Worm (Caenorhabditis elegans) whole organism, young adult: ENCODE results near the gene C27B7.9.

Source experiments
- B0019.2 ChIP-seq: fragments of 200-800 bp; sonication (Bioruptor generic); conservative IDR thresholded peaks from 2 replicates; pipeline ENCODE4 v1.3.6; 2022; ENCODE audit warnings: missing genetic modification reagents, missing genetic modification characterization, missing compliant biosample characterization
- F10E7.11 ChIP-seq: sonication (generic microtip); optimal IDR thresholded peaks from 2 replicates; lab custom pipeline; 2017; ENCODE audit warnings: mild to moderate bottlenecking, missing genetic modification characterization, moderate library complexity, missing compliant biosample characterization
- F37B4.10 ChIP-seq: fragments of 200-800 bp; sonication (Bioruptor generic); IDR thresholded peaks from 2 replicates; pipeline ENCODE4 v1.3.6; 2022; ENCODE audit warnings: missing genetic modification characterization, missing compliant biosample characterization
- F39B2.1 ChIP-seq: fragments of 200-800 bp; sonication (Bioruptor generic); IDR thresholded peaks from 2 replicates; pipeline ENCODE4 v1.3.6; 2022; ENCODE audit warnings: missing genetic modification reagents, missing genetic modification characterization, missing compliant biosample characterization
- F52B5.7 ChIP-seq: sonication (generic microtip); optimal IDR thresholded peaks from 2 replicates; lab custom pipeline; 2016; ENCODE audit warnings: mild to moderate bottlenecking, missing genetic modification characterization, missing compliant biosample characterization
- F55B11.4 ChIP-seq: sonication (generic microtip); optimal IDR thresholded peaks from 2 replicates; lab custom pipeline; 2016; ENCODE audit warnings: missing compliant biosample characterization, missing genetic modification characterization, borderline replicate concordance; ENCODE audit not compliant: insufficient read depth
- F57A8.1 ChIP-seq: fragments of 200-800 bp; sonication (Bioruptor generic); optimal IDR thresholded peaks from 2 replicates; lab custom pipeline; 2018; ENCODE audit warnings: mild to moderate bottlenecking, missing genetic modification characterization, moderate library complexity, missing compliant biosample characterization
- T26A5.8 ChIP-seq: sonication (generic microtip); optimal IDR thresholded peaks from 2 replicates; lab custom pipeline; 2016; ENCODE audit warnings: missing genetic modification characterization, missing compliant biosample characterization
- Y53F4B.3 ChIP-seq: fragments of 200-800 bp; sonication (Bioruptor generic); IDR thresholded peaks from 2 replicates; pipeline ENCODE4 v1.3.6; 2022; ENCODE audit warnings: missing genetic modification reagents, missing genetic modification characterization, missing compliant biosample characterization
- Y53G8AR.9 ChIP-seq: fragments of 200-800 bp; sonication (Bioruptor generic); conservative IDR thresholded peaks from 2 replicates; pipeline ENCODE4 v1.3.6; 2022; ENCODE audit warnings: missing genetic modification reagents, missing genetic modification characterization, missing compliant biosample characterization
- ZK185.1 ChIP-seq: sonication (generic microtip); optimal IDR thresholded peaks from 2 replicates; lab custom pipeline; 2016; ENCODE audit warnings: mild to moderate bottlenecking, missing genetic modification characterization, missing compliant biosample characterization; ENCODE audit not compliant: poor library complexity, severe bottlenecking
- attf-3 ChIP-seq: fragments of 200-800 bp; sonication (Bioruptor generic); conservative IDR thresholded peaks from 2 replicates; pipeline ENCODE4 v1.3.6; 2022; ENCODE audit warnings: missing genetic modification reagents, missing genetic modification characterization, missing compliant biosample characterization
- attf-5 ChIP-seq: fragments of 200-800 bp; sonication (Bioruptor generic); optimal IDR thresholded peaks from 2 replicates; lab custom pipeline; 2018; ENCODE audit warnings: mild to moderate bottlenecking, missing genetic modification characterization, missing compliant biosample characterization
- bed-1 ChIP-seq: fragments of 200-800 bp; sonication (Bioruptor generic); IDR thresholded peaks from 2 replicates; pipeline ENCODE4 v1.3.6; 2022; ENCODE audit warnings: missing genetic modification reagents, missing genetic modification characterization, missing compliant biosample characterization
- bed-2 ChIP-seq: fragments of 200-800 bp; sonication (Bioruptor generic); IDR thresholded peaks from 2 replicates; pipeline ENCODE4 v1.3.6; 2022; ENCODE audit warnings: missing genetic modification reagents, missing genetic modification characterization, missing compliant biosample characterization
- cebp-2 ChIP-seq: fragments of 200-800 bp; sonication (Bioruptor generic); IDR thresholded peaks from 2 replicates; pipeline ENCODE4 v1.3.6; 2022; ENCODE audit warnings: missing genetic modification characterization, missing compliant biosample characterization
- ceh-27 ChIP-seq: fragments of 200-800 bp; sonication (Bioruptor generic); optimal IDR thresholded peaks from 2 replicates; lab custom pipeline; 2018; ENCODE audit warnings: mild to moderate bottlenecking, missing genetic modification characterization, moderate library complexity, missing compliant biosample characterization
- ceh-40 ChIP-seq: fragments of 200-800 bp; sonication (Bioruptor generic); IDR thresholded peaks from 2 replicates; pipeline ENCODE4 v1.3.6; 2022; ENCODE audit warnings: missing genetic modification characterization, missing compliant biosample characterization
- ceh-79 ChIP-seq: sonication (generic microtip); optimal IDR thresholded peaks from 2 replicates; lab custom pipeline; 2017; ENCODE audit warnings: mild to moderate bottlenecking, missing genetic modification characterization, missing compliant biosample characterization
- ceh-91 ChIP-seq: fragments of 200-800 bp; sonication (Bioruptor generic); IDR thresholded peaks from 2 replicates; pipeline ENCODE4 v1.3.6; 2022; ENCODE audit warnings: missing genetic modification reagents, missing genetic modification characterization, missing compliant biosample characterization
- die-1 ChIP-seq: sonication (generic microtip); optimal IDR thresholded peaks from 2 replicates; lab custom pipeline; 2016; ENCODE audit warnings: missing genotype, mild to moderate bottlenecking, missing genetic modification characterization, missing compliant biosample characterization
- dox-1 ChIP-seq: fragments of 200-800 bp; sonication (Bioruptor generic); IDR thresholded peaks from 2 replicates; pipeline ENCODE4 v1.3.6; 2022; ENCODE audit warnings: missing genetic modification reagents, missing genetic modification characterization, missing compliant biosample characterization
- dpff-1 ChIP-seq: sonication (generic microtip); optimal IDR thresholded peaks from 2 replicates; lab custom pipeline; 2017; ENCODE audit warnings: mild to moderate bottlenecking, missing genetic modification characterization, missing compliant biosample characterization
- dpl-1 ChIP-seq: fragments of 150-350 bp; optimal IDR thresholded peaks from 2 replicates; lab custom pipeline; 2014; ENCODE audit warnings: missing biosample characterization, missing genetic modification reagents, missing genetic modification characterization
- efl-1 ChIP-seq: fragments of 150-350 bp; optimal IDR thresholded peaks from 2 replicates; lab custom pipeline; 2014; ENCODE audit warnings: missing biosample characterization, missing genetic modification reagents, missing genetic modification characterization
- him-1 ChIP-seq: sonication (generic microtip); optimal IDR thresholded peaks from 2 replicates; lab custom pipeline; 2016; ENCODE audit warnings: missing genotype, missing genetic modification reagents, missing genetic modification characterization, missing compliant biosample characterization
- hlh-12 ChIP-seq: sonication (generic microtip); optimal IDR thresholded peaks from 2 replicates; lab custom pipeline; 2016; ENCODE audit warnings: missing genetic modification characterization, missing compliant biosample characterization
- hlh-26 ChIP-seq: fragments of 200-800 bp; sonication (Bioruptor generic); conservative IDR thresholded peaks from 2 replicates; pipeline ENCODE4 v1.3.6; 2022; ENCODE audit warnings: missing genetic modification reagents, missing genetic modification characterization, missing compliant biosample characterization
- hmg-1.2 ChIP-seq: fragments of 200-800 bp; sonication (Bioruptor generic); IDR thresholded peaks from 2 replicates; pipeline ENCODE4 v1.3.6; 2022; ENCODE audit warnings: missing genetic modification reagents, missing genetic modification characterization, missing compliant biosample characterization
- hsf-1 ChIP-seq: fragments of 200-800 bp; sonication (Bioruptor generic); IDR thresholded peaks from 2 replicates; pipeline ENCODE4 v1.3.6; 2022; ENCODE audit warnings: missing genetic modification reagents, missing genetic modification characterization, missing compliant biosample characterization
- lsy-27 ChIP-seq: sonication (generic microtip); optimal IDR thresholded peaks from 2 replicates; lab custom pipeline; 2017; ENCODE audit warnings: missing genetic modification characterization, mild to moderate bottlenecking, missing compliant biosample characterization, antibody characterized with exemption, missing genotype, borderline replicate concordance; ENCODE audit not compliant: insufficient read depth
- madf-3 ChIP-seq: fragments of 200-800 bp; sonication (Bioruptor generic); IDR thresholded peaks from 2 replicates; pipeline ENCODE4 v1.3.6; 2022; ENCODE audit warnings: missing genetic modification reagents, missing genetic modification characterization, missing compliant biosample characterization
- madf-6 ChIP-seq: fragments of 200-800 bp; sonication (Bioruptor generic); IDR thresholded peaks from 2 replicates; pipeline ENCODE4 v1.3.6; 2022; ENCODE audit warnings: missing genetic modification reagents, missing genetic modification characterization, missing compliant biosample characterization
- madf-8 ChIP-seq: fragments of 200-800 bp; sonication (Bioruptor generic); conservative IDR thresholded peaks from 2 replicates; pipeline ENCODE4 v1.3.6; 2022; ENCODE audit warnings: missing genetic modification reagents, missing genetic modification characterization, missing compliant biosample characterization
- mcd-1 ChIP-seq: fragments of 200-800 bp; sonication (Bioruptor generic); IDR thresholded peaks from 2 replicates; pipeline ENCODE4 v1.3.6; 2022; ENCODE audit warnings: missing genetic modification reagents, missing genetic modification characterization, missing compliant biosample characterization
- nfya-1 ChIP-seq: sonication (generic microtip); optimal IDR thresholded peaks from 2 replicates; lab custom pipeline; 2017; ENCODE audit warnings: antibody characterized with exemption, missing compliant biosample characterization, missing genetic modification characterization, borderline replicate concordance; ENCODE audit not compliant: insufficient read depth
- nhr-27 ChIP-seq: fragments of 200-800 bp; sonication (Bioruptor generic); optimal IDR thresholded peaks from 2 replicates; lab custom pipeline; 2018; ENCODE audit warnings: mild to moderate bottlenecking, missing genetic modification characterization, moderate library complexity, missing compliant biosample characterization
- nhr-80 ChIP-seq: sonication (generic microtip); optimal IDR thresholded peaks from 2 replicates; lab custom pipeline; 2016; ENCODE audit warnings: missing genetic modification characterization, missing compliant biosample characterization
- rec-8 ChIP-seq, 2 experiments: sonication (generic microtip); optimal IDR thresholded peaks; 2 replicates each; lab custom pipeline; 2016; ENCODE audit warnings: mild to moderate bottlenecking in 2 of 2, missing genetic modification characterization in 2 of 2, missing genetic modification reagents in 2 of 2, missing genotype in 2 of 2, missing biosample characterization in 1 of 2, missing compliant biosample characterization in 1 of 2, moderate library complexity in 1 of 2
- repo-1 ChIP-seq: sonication (generic microtip); optimal IDR thresholded peaks from 2 replicates; lab custom pipeline; 2017; ENCODE audit warnings: mild to moderate bottlenecking, missing genetic modification characterization, missing compliant biosample characterization
- sea-2 ChIP-seq: fragments of 200-800 bp; sonication (Bioruptor generic); IDR thresholded peaks from 2 replicates; pipeline ENCODE4 v1.3.6; 2022; ENCODE audit warnings: missing genetic modification characterization, missing compliant biosample characterization
- snpc-1.1 ChIP-seq: sonication (generic microtip); optimal IDR thresholded peaks from 2 replicates; lab custom pipeline; 2017; ENCODE audit warnings: missing genetic modification characterization, mild to moderate bottlenecking, missing compliant biosample characterization, antibody characterized with exemption, moderate library complexity, missing genotype, missing genetic modification reagents; ENCODE audit not compliant: insufficient read depth
- unc-130 ChIP-seq: sonication (generic microtip); optimal IDR thresholded peaks from 2 replicates; lab custom pipeline; 2016; ENCODE audit warnings: missing genetic modification reagents, missing genetic modification characterization, missing compliant biosample characterization

The C27B7.9 gene

DNA sequence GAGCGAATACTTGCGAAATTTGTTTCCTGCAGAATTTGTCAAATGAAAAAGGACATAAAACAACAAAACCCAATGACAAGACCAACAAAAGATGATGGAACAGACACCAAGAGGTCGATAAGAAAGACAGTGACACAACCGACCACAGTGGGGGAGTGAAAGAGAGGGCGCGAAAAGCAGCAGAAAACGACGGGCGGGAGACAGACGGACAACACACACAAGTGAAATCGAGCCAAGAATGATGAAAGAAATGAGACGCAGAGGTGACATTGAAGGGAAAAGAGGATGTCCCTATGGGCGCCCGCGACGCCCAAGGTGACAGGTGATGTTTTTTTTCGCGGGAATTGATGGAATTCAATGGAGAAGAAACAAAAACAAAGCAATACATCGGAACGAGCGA lies 49.8 kb downstream of the C27B7.9 start (continued):
- TF ChIP-seq T26A5.8 = no peak
- TF ChIP-seq bed-2 (GFP tag; lab: Robert Waterston, UW) = no peak
- TF ChIP-seq efl-1 (GFP tag; lab: Kevin White, UChicago) = peak; percentile 17
- TF ChIP-seq madf-3 = no peak
- no peak for TF ChIP-seq nhr-27 (tag; lab: Kevin White, UChicago)
- TF ChIP-seq ceh-91 (GFP tag; lab: Robert Waterston, UW) = no peak
- peak; percentile 99 for TF ChIP-seq nhr-80 (tag; lab: Kevin White, UChicago)
- TF ChIP-seq him-1 (tag; lab: Kevin White, UChicago) = no peak
- peak; percentile 47 for TF ChIP-seq hmg-1.2
- TF ChIP-seq mcd-1 = 0 out of 2 replicates have a peak, but pooled peaks have one; percentile 32
- TF ChIP-seq ceh-79 (tag; lab: Kevin White, UChicago) = no peak
- TF ChIP-seq hsf-1 (GFP tag; lab: Robert Waterston, UW) = no peak
- TF ChIP-seq snpc-1.1 = no peak
- peak; percentile 63 for TF ChIP-seq attf-5 (GFP tag; lab: Kevin White, UChicago)
- TF ChIP-seq ZK185.1 (tag; lab: Kevin White, UChicago) = peak; percentile 17
- TF ChIP-seq F39B2.1 = no peak
- no peak for TF ChIP-seq cebp-2 (GFP tag; lab: Robert Waterston, UW)
- TF ChIP-seq ceh-27 = no peak
- TF ChIP-seq hlh-12 = no peak
- peak; percentile 55; the same call in 1 of the 2 replicates for TF ChIP-seq madf-6 (GFP tag; lab: Robert Waterston, UW)
- no peak for TF ChIP-seq dpff-1 (tag; lab: Kevin White, UChicago)
- TF ChIP-seq dox-1 = peak; percentile 90
- TF ChIP-seq dpl-1 = no peak
- TF ChIP-seq F57A8.1 (GFP tag; lab: Kevin White, UChicago) = no peak
- no peak for TF ChIP-seq Y53F4B.3 (GFP tag; lab: Robert Waterston, UW)
- no peak for TF ChIP-seq die-1 (tag; lab: Kevin White, UChicago)
- TF ChIP-seq lsy-27 = no peak
- TF ChIP-seq F55B11.4 = no peak
- TF ChIP-seq ceh-40 (GFP tag; lab: Robert Waterston, UW) = no peak
- TF ChIP-seq repo-1 (tag; lab: Kevin White, UChicago) = no peak
- no peak for TF ChIP-seq rec-8 (tag; optimal IDR thresholded peaks at IDR 0.05; lab: Kevin White, UChicago)
- no peak for TF ChIP-seq F10E7.11
- TF ChIP-seq madf-8 (GFP tag; lab: Robert Waterston, UW) = no peak
- no peak for TF ChIP-seq sea-2 (GFP tag; lab: Robert Waterston, UW)
- no peak for TF ChIP-seq hlh-26 (GFP tag; lab: Robert Waterston, UW)
- TF ChIP-seq nfya-1 (tag; lab: Kevin White, UChicago) = no peak
- TF ChIP-seq F52B5.7 (tag; lab: Kevin White, UChicago) = no peak
- TF ChIP-seq B0019.2 (GFP tag; lab: Robert Waterston, UW) = no peak
- no peak for TF ChIP-seq unc-130
- peak; percentile 23; the same call in 1 of the 2 replicates for TF ChIP-seq attf-3 (GFP tag; lab: Robert Waterston, UW)
- no peak for TF ChIP-seq bed-1 (GFP tag; lab: Robert Waterston, UW)
- TF ChIP-seq Y53G8AR.9 (GFP tag; lab: Robert Waterston, UW) = no peak
- no peak for TF ChIP-seq F37B4.10 (GFP tag; lab: Robert Waterston, UW)
